Worm (Caenorhabditis elegans) whole organism, L3 larva: Measurements from ENCODE around the gene cogc-4.

Experiments
- ceh-82 ChIP-seq: fragments of 150-350 bp; optimal IDR thresholded peaks from 2 replicates; lab custom pipeline; 2014; ENCODE audit warnings: missing biosample characterization, missing genetic modification characterization
- nhr-11 ChIP-seq: fragments of 150-350 bp; optimal IDR thresholded peaks from 2 replicates; lab custom pipeline; 2014; ENCODE audit warnings: missing biosample characterization, missing genetic modification characterization
- nhr-77 ChIP-seq: fragments of 150-350 bp; optimal IDR thresholded peaks from 2 replicates; lab custom pipeline; 2014; ENCODE audit warnings: missing biosample characterization, missing genetic modification characterization
- sea-2 ChIP-seq: fragments of 150-350 bp; sonication (generic microtip); optimal IDR thresholded peaks from 4 replicates; lab custom pipeline; 2014; ENCODE audit warnings: missing biosample characterization, missing genetic modification reagents, missing genetic modification characterization

ce11 chrII:1360257-1360656 lies 43.0 kb upstream of the cogc-4 start:
- no peak for TF ChIP-seq sea-2 (GFP tag; lab: Kevin White, UChicago)
- no peak for TF ChIP-seq nhr-77 (tag; lab: Kevin White, UChicago)
- no peak for TF ChIP-seq ceh-82 (tag; lab: Kevin White, UChicago)
- TF ChIP-seq nhr-11, result no peak
